Fruit fly (Drosophila melanogaster): ENCODE measurements around the gene Argk2.

Argk2 gene

DNA sequence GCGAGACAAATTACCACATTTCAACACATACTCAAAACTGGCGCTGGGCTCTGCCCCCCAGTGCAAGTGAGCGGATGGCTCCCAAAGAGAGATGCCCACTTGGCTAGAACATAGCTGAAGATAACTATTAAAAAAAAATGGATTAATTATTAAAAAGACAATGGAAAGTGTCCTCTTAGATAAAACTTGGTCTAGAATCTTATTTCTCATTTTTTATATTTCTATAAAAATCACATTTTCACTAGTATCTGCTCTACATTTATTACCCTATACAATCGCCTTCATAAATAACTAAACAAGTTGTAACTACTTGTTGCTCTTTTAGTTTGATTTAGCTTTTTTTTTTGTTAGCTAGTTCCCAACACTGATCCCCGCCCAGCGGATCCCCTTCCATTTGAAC, 14.4 kb upstream of the Argk2 start (continued):
- TF ChIP-seq CG16779 (GFP tag; IDR thresholded peaks at IDR 0.05), result no peak
- peak; percentile 34 for TF ChIP-seq CG2712 (tag; optimal IDR thresholded peaks at IDR 0.05)
- TF ChIP-seq Dp (GFP tag; optimal IDR thresholded peaks at IDR 0.05), result no peak
- no peak for TF ChIP-seq gsb-n (tag; optimal IDR thresholded peaks at IDR 0.05)
- 0 out of 2 replicates have a peak, but pooled peaks have one; percentile 8 for TF ChIP-seq CG10959 (GFP tag; IDR thresholded peaks at IDR 0.05)
- TF ChIP-seq Kr (GFP tag; optimal IDR thresholded peaks at IDR 0.05), result no peak
- TF ChIP-seq shn (GFP tag; optimal IDR thresholded peaks at IDR 0.05), result no peak
- TF ChIP-seq HLHmδ (GFP tag; optimal IDR thresholded peaks at IDR 0.05), result no peak
- TF ChIP-seq ap (GFP tag; IDR thresholded peaks at IDR 0.05), result no peak
- TF ChIP-seq CG10654 (GFP tag; optimal IDR thresholded peaks at IDR 0.05), result no peak
- peak; percentile 31; the same call in 1 of the 2 replicates for TF ChIP-seq Ptx1 (GFP tag; IDR thresholded peaks at IDR 0.05)
- TF ChIP-seq HLH3B (GFP tag; IDR thresholded peaks at IDR 0.05), result no peak
- TF ChIP-seq Awh (GFP tag; IDR thresholded peaks at IDR 0.05), result no peak
- TF ChIP-seq ato (GFP tag; IDR thresholded peaks at IDR 0.05; ENCODE audit: partially characterized antibody), result no peak
- TF ChIP-seq btn (GFP tag; optimal IDR thresholded peaks at IDR 0.05), result no peak
- no peak for TF ChIP-seq fru (optimal IDR thresholded peaks at IDR 0.05)
- peak; percentile 54 for TF ChIP-seq CG10979 (tag; optimal IDR thresholded peaks at IDR 0.05)
- no peak for TF ChIP-seq Rx (GFP tag; IDR thresholded peaks at IDR 0.05)
- no peak for TF ChIP-seq CG3726 (GFP tag; IDR thresholded peaks at IDR 0.05)
- TF ChIP-seq Pdp1 (GFP tag; optimal IDR thresholded peaks at IDR 0.05), result no peak
- no peak for TF ChIP-seq disco-r (GFP tag; optimal IDR thresholded peaks at IDR 0.05)
- TF ChIP-seq peb (GFP tag; IDR thresholded peaks at IDR 0.05), result no peak
- TF ChIP-seq sqz (GFP tag; optimal IDR thresholded peaks at IDR 0.05), result peak; percentile 9
- no peak for TF ChIP-seq Bdp1 (GFP tag; optimal IDR thresholded peaks at IDR 0.05)
- no peak for TF ChIP-seq ro (GFP tag; IDR thresholded peaks at IDR 0.05)
- no peak for TF ChIP-seq tap (tag; optimal IDR thresholded peaks at IDR 0.05)
- TF ChIP-seq ash1 (GFP tag; optimal IDR thresholded peaks at IDR 0.05), result no peak

DNA sequence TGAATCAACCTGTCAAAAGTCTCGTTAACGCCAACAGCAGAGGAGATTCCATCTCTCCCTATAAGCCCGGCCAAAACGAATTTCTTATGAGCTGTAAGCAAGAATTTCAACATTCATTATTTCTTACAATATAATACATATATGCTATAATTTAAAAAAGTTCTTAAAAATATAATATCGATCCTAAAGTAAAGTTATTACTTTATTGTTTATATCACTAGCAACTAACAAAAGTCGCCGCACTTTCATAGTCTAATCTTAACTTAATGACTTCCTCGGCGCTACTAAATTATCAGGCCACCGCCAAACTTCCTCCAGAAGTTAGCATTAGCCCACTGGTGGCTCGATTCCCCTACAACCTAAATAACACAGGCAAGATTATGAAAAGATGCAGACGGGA, 13.7 kb upstream of the Argk2 start:
- TF ChIP-seq onecut (GFP tag; IDR thresholded peaks at IDR 0.05) (no peak), hth (optimal IDR thresholded peaks at IDR 0.05) (no peak), ems (GFP tag; optimal IDR thresholded peaks at IDR 0.05) (no peak), CG18764 (GFP tag; optimal IDR thresholded peaks at IDR 0.05) (no peak), pros (GFP tag; optimal IDR thresholded peaks at IDR 0.05) (no peak), nerfin-1 (tag; optimal IDR thresholded peaks at IDR 0.05) (no peak), CG32767 (GFP tag; IDR thresholded peaks at IDR 0.05) (no peak), CG15696 (tag; optimal IDR thresholded peaks at IDR 0.05) (no peak), Pdp1 (GFP tag; optimal IDR thresholded peaks at IDR 0.05) (no peak), E2f1 (GFP tag; IDR thresholded peaks at IDR 0.05) (no peak), CG2678 (tag; optimal IDR thresholded peaks at IDR 0.05) (peak; percentile 42), dm (GFP tag; optimal IDR thresholded peaks at IDR 0.05) (no peak), CG10274 (GFP tag; optimal IDR thresholded peaks at IDR 0.05) (peak; percentile 74), CG8924 (tag; optimal IDR thresholded peaks at IDR 0.05) (peak; percentile 33), CG8388 (GFP tag; optimal IDR thresholded peaks at IDR 0.05) (peak; percentile 10), jigr1 (GFP tag; IDR thresholded peaks at IDR 0.05) (no peak), prd (optimal IDR thresholded peaks at IDR 0.05) (no peak), prd (GFP tag; IDR thresholded peaks at IDR 0.05) (no peak), CG1024 (GFP tag; IDR thresholded peaks at IDR 0.05) (no peak), pzg (GFP tag; optimal IDR thresholded peaks at IDR 0.05) (no peak), lmd (GFP tag; IDR thresholded peaks at IDR 0.05) (peak; percentile 18; the same call in 1 of the 2 replicates), CG2712 (tag; optimal IDR thresholded peaks at IDR 0.05) (peak; percentile 50), Nf-YC (tag; optimal IDR thresholded peaks at IDR 0.05) (no peak), Ssrp (tag; optimal IDR thresholded peaks at IDR 0.05) (peak; percentile 38), sr (GFP tag; IDR thresholded peaks at IDR 0.05) (no peak), insv (GFP tag; optimal IDR thresholded peaks at IDR 0.05) (no peak), ase (GFP tag; IDR thresholded peaks at IDR 0.05) (no peak), CG14014 (GFP tag; IDR thresholded peaks at IDR 0.05) (no peak), CG4404 (GFP tag; IDR thresholded peaks at IDR 0.05) (no peak)
